Worm (Caenorhabditis elegans) whole organism, L3 larva: ENCODE data around the gene W02B12.13.
A peak's percentile ranks its signal among the peaks of the same experiment; 100 is the strongest.

Source experiments
- R02D3.7 ChIP-seq: fragments of 150-350 bp; optimal IDR thresholded peaks from 2 replicates; lab custom pipeline; 2014; ENCODE audit warnings: missing biosample characterization, missing genetic modification characterization
- aly-2 ChIP-seq: fragments of 150-350 bp; optimal IDR thresholded peaks from 2 replicates; lab custom pipeline; 2014; ENCODE audit warnings: missing biosample characterization, missing genetic modification characterization
- ama-1 ChIP-seq: fragments of 150-350 bp; optimal IDR thresholded peaks from 2 replicates; lab custom pipeline; 2018
- ceh-28 ChIP-seq: fragments of 150-350 bp; optimal IDR thresholded peaks from 2 replicates; lab custom pipeline; 2014; ENCODE audit warnings: missing biosample characterization, missing genetic modification reagents, missing genetic modification characterization
- ceh-82 ChIP-seq: fragments of 150-350 bp; optimal IDR thresholded peaks from 2 replicates; lab custom pipeline; 2014; ENCODE audit warnings: missing biosample characterization, missing genetic modification characterization
- ceh-9 ChIP-seq: sonication (generic microtip); optimal IDR thresholded peaks from 2 replicates; lab custom pipeline; 2018; ENCODE audit warnings: missing biosample characterization, missing genetic modification characterization
- daf-12 ChIP-seq: fragments of 150-350 bp; optimal IDR thresholded peaks from 2 replicates; lab custom pipeline; 2014; ENCODE audit warnings: missing biosample characterization, missing genetic modification reagents, missing genetic modification characterization
- egl-5 ChIP-seq: fragments of 150-350 bp; optimal IDR thresholded peaks from 2 replicates; lab custom pipeline; 2017; ENCODE audit warnings: missing biosample characterization, missing genetic modification reagents, missing genetic modification characterization, inconsistent platforms
- elt-1 ChIP-seq: fragments of 150-350 bp; optimal IDR thresholded peaks from 2 replicates; lab custom pipeline; 2014; ENCODE audit warnings: missing biosample characterization, missing genetic modification characterization
- elt-2 ChIP-seq: sonication (generic microtip); optimal IDR thresholded peaks from 2 replicates; lab custom pipeline; 2016; ENCODE audit warnings: missing genetic modification reagents, mild to moderate bottlenecking, missing genetic modification characterization, missing compliant biosample characterization
- elt-3 ChIP-seq, 3 experiments: fragments of 150-350 bp in 1 of 3; sonication (generic microtip) in 2 of 3; optimal IDR thresholded peaks; 2 replicates in 2 of 3; 4 replicates in 1 of 3; lab custom pipeline; 2014 to 2017; ENCODE audit warnings: missing biosample characterization in 3 of 3, missing genetic modification characterization in 3 of 3
- fkh-10 ChIP-seq: sonication (generic microtip); optimal IDR thresholded peaks from 2 replicates; lab custom pipeline; 2017; ENCODE audit warnings: missing biosample characterization, missing genetic modification reagents, missing genetic modification characterization
- fkh-2 ChIP-seq: fragments of 150-350 bp; optimal IDR thresholded peaks from 2 replicates; lab custom pipeline; 2014; ENCODE audit warnings: missing biosample characterization, missing genetic modification reagents, missing genetic modification characterization
- fos-1 ChIP-seq: fragments of 150-350 bp; optimal IDR thresholded peaks from 2 replicates; lab custom pipeline; 2014; ENCODE audit warnings: missing biosample characterization, missing genetic modification characterization
- hmg-11 ChIP-seq: sonication (generic microtip); optimal IDR thresholded peaks from 2 replicates; lab custom pipeline; 2016; ENCODE audit warnings: missing genetic modification characterization, missing compliant biosample characterization
- jun-1 ChIP-seq: fragments of 150-350 bp; optimal IDR thresholded peaks from 2 replicates; lab custom pipeline; 2014; ENCODE audit warnings: missing biosample characterization, missing genetic modification reagents, missing genetic modification characterization
- lin-15B ChIP-seq: fragments of 150-350 bp; optimal IDR thresholded peaks from 2 replicates; lab custom pipeline; 2014; ENCODE audit warnings: missing biosample characterization, missing genetic modification characterization
- lin-39 ChIP-seq: fragments of 150-350 bp; optimal IDR thresholded peaks from 2 replicates; lab custom pipeline; 2018; ENCODE audit warnings: missing biosample characterization, missing genetic modification reagents, missing genetic modification characterization
- mdl-1 ChIP-seq: fragments of 150-350 bp; optimal IDR thresholded peaks from 2 replicates; lab custom pipeline; 2014; ENCODE audit warnings: missing biosample characterization, missing genetic modification characterization
- mml-1 ChIP-seq: fragments of 150-350 bp; sonication (generic microtip); optimal IDR thresholded peaks from 3 replicates; lab custom pipeline; 2014; ENCODE audit warnings: missing biosample characterization, missing genetic modification characterization
- nfya-1 ChIP-seq: sonication (generic microtip); optimal IDR thresholded peaks from 2 replicates; lab custom pipeline; 2017; ENCODE audit warnings: missing genetic modification characterization, mild to moderate bottlenecking, missing compliant biosample characterization, antibody characterized with exemption, moderate library complexity; ENCODE audit not compliant: insufficient read depth
- nhr-11 ChIP-seq: fragments of 150-350 bp; optimal IDR thresholded peaks from 2 replicates; lab custom pipeline; 2014; ENCODE audit warnings: missing biosample characterization, missing genetic modification characterization
- nhr-12 ChIP-seq: fragments of 150-350 bp; optimal IDR thresholded peaks from 2 replicates; lab custom pipeline; 2014; ENCODE audit warnings: missing biosample characterization, missing genetic modification characterization
- nhr-23 ChIP-seq: fragments of 150-350 bp; optimal IDR thresholded peaks from 2 replicates; lab custom pipeline; 2014; ENCODE audit warnings: missing biosample characterization, missing genetic modification reagents, missing genetic modification characterization
- nhr-237 ChIP-seq: fragments of 150-350 bp; optimal IDR thresholded peaks from 2 replicates; lab custom pipeline; 2014; ENCODE audit warnings: missing biosample characterization, missing genetic modification characterization
- nhr-25 ChIP-seq: sonication (generic microtip); optimal IDR thresholded peaks from 2 replicates; lab custom pipeline; 2017; ENCODE audit warnings: missing biosample characterization, missing genetic modification characterization
- nhr-28 ChIP-seq: fragments of 150-350 bp; optimal IDR thresholded peaks from 2 replicates; lab custom pipeline; 2014; ENCODE audit warnings: missing biosample characterization, missing genetic modification characterization
- nhr-43 ChIP-seq: sonication (generic microtip); optimal IDR thresholded peaks from 2 replicates; lab custom pipeline; 2016; ENCODE audit warnings: mild to moderate bottlenecking, missing genetic modification characterization, missing compliant biosample characterization; ENCODE audit not compliant: poor library complexity, severe bottlenecking
- nhr-67 ChIP-seq: fragments of 150-350 bp; optimal IDR thresholded peaks from 2 replicates; lab custom pipeline; 2014; ENCODE audit warnings: missing biosample characterization, missing genetic modification characterization
- nhr-76 ChIP-seq: fragments of 150-350 bp; sonication (generic microtip); optimal IDR thresholded peaks from 5 replicates; lab custom pipeline; 2014; ENCODE audit warnings: missing biosample characterization, missing genetic modification characterization
- pha-4 ChIP-seq: fragments of 150-350 bp; optimal IDR thresholded peaks from 2 replicates; lab custom pipeline; 2014; ENCODE audit warnings: missing biosample characterization, missing genetic modification reagents, missing genetic modification characterization
- pqm-1 ChIP-seq: fragments of 150-350 bp; optimal IDR thresholded peaks from 2 replicates; lab custom pipeline; 2017; ENCODE audit warnings: missing biosample characterization, missing genetic modification characterization, inconsistent platforms
- sea-2 ChIP-seq: fragments of 150-350 bp; sonication (generic microtip); optimal IDR thresholded peaks from 4 replicates; lab custom pipeline; 2014; ENCODE audit warnings: missing biosample characterization, missing genetic modification reagents, missing genetic modification characterization
- skn-1 ChIP-seq: fragments of 150-350 bp; optimal IDR thresholded peaks from 2 replicates; lab custom pipeline; 2014; ENCODE audit warnings: missing biosample characterization, missing genetic modification characterization
- snpc-4 ChIP-seq: fragments of 150-350 bp; optimal IDR thresholded peaks from 2 replicates; lab custom pipeline; 2014; ENCODE audit warnings: missing biosample characterization, missing genetic modification characterization
- unc-62 ChIP-seq: fragments of 150-350 bp; sonication (generic microtip); optimal IDR thresholded peaks from 4 replicates; lab custom pipeline; 2014; ENCODE audit warnings: missing biosample characterization, missing genetic modification reagents, missing genetic modification characterization
- zag-1 ChIP-seq: fragments of 150-350 bp; optimal IDR thresholded peaks from 2 replicates; lab custom pipeline; 2014; ENCODE audit warnings: missing biosample characterization, missing genetic modification characterization
- ztf-11 ChIP-seq: fragments of 150-350 bp; optimal IDR thresholded peaks from 2 replicates; lab custom pipeline; 2014; ENCODE audit warnings: missing biosample characterization, missing genetic modification characterization

Gene W02B12.13

ce11 chrII:11453639-11454038, 8.6 kb downstream of the W02B12.13 start:
- TF ChIP-seq nhr-76 (tag; lab: Kevin White, UChicago) (no peak), nhr-67 (no peak), daf-12 (no peak), ama-1 (lab: Kevin White, UChicago) (no peak), mdl-1 (no peak), jun-1 (tag; lab: Kevin White, UChicago) (no peak), elt-1 (tag; lab: Kevin White, UChicago) (no peak), nhr-28 (tag; lab: Kevin White, UChicago) (no peak), elt-3 (tag; optimal IDR thresholded peaks at IDR 0.05; lab: Kevin White, UChicago) (no peak), lin-39 (no peak), pqm-1 (tag; lab: Kevin White, UChicago) (no peak)

ce11 chrII:11455140-11455539, 10.1 kb downstream of the W02B12.13 start:
- TF ChIP-seq unc-62 (GFP tag; lab: Kevin White, UChicago) (no peak), ceh-82 (tag; lab: Kevin White, UChicago) (no peak), fos-1 (tag; lab: Kevin White, UChicago) (no peak), zag-1 (tag; lab: Kevin White, UChicago) (no peak), nhr-25 (tag; lab: Kevin White, UChicago) (no peak), nhr-12 (tag; lab: Kevin White, UChicago) (no peak), ztf-11 (tag; lab: Kevin White, UChicago) (no peak), egl-5 (no peak), lin-15B (tag; lab: Kevin White, UChicago) (no peak), ceh-9 (tag; lab: Kevin White, UChicago) (no peak)

- peak; percentile 3 for TF ChIP-seq ama-1 (lab: Kevin White, UChicago)
- TF ChIP-seq skn-1 (tag; lab: Kevin White, UChicago): no peak
Measured at ce11 chrII:11455715-11456114, 10.6 kb downstream of the W02B12.13 start.

- TF ChIP-seq ceh-82 (tag; lab: Kevin White, UChicago) (no peak), pqm-1 (tag; lab: Kevin White, UChicago) (peak; percentile 33), aly-2 (no peak), skn-1 (tag; lab: Kevin White, UChicago) (no peak), mml-1 (tag; lab: Kevin White, UChicago) (no peak), nhr-43 (no peak), ztf-11 (tag; lab: Kevin White, UChicago) (no peak), ceh-9 (tag; lab: Kevin White, UChicago) (no peak), elt-2 (peak; percentile 58), nhr-11 (no peak)
Measured at ce11 chrII:11459883-11460282, 14.8 kb downstream of the W02B12.13 start.

- TF ChIP-seq nhr-237: no peak
- TF ChIP-seq R02D3.7 (tag; lab: Kevin White, UChicago): peak; percentile 81
- TF ChIP-seq lin-15B (tag; lab: Kevin White, UChicago): peak; percentile 28
- no peak for TF ChIP-seq pha-4 (tag; lab: Kevin White, UChicago)
Measured at ce11 chrII:11463899-11464298, 18.8 kb downstream of the W02B12.13 start.

ce11 chrII:11464427-11464944, 19.4 kb downstream of the W02B12.13 start, which contains the start of the genes aars-1 and rga-1:
Gene aars-1, minus strand, starts transcription at chrII:11464497.
Gene rga-1, plus strand, starts transcription at chrII:11464894.
- TF ChIP-seq R02D3.7 (tag; lab: Kevin White, UChicago): peak; percentile 35
- TF ChIP-seq lin-15B (tag; lab: Kevin White, UChicago): peak; percentile 28
- no peak for TF ChIP-seq elt-3 (tag; optimal IDR thresholded peaks at IDR 0.05; lab: Kevin White, UChicago)
- peak; percentile 73 for TF ChIP-seq nhr-43
- TF ChIP-seq sea-2 (GFP tag; lab: Kevin White, UChicago): no peak
- TF ChIP-seq elt-1 (tag; lab: Kevin White, UChicago): peak; percentile 34
- no peak for TF ChIP-seq fos-1 (tag; lab: Kevin White, UChicago)
- peak; percentile 83 for TF ChIP-seq nhr-25 (tag; lab: Kevin White, UChicago)
- peak; percentile 70 for TF ChIP-seq ceh-28
- TF ChIP-seq nhr-23 (tag; lab: Kevin White, UChicago): peak; percentile 71
- no peak for TF ChIP-seq fkh-10 (GFP tag; lab: Kevin White, UChicago)
- peak; percentile 82 for TF ChIP-seq pqm-1 (tag; lab: Kevin White, UChicago)
- TF ChIP-seq nfya-1 (tag; lab: Kevin White, UChicago): peak; percentile 61
- peak; percentile 47 for TF ChIP-seq jun-1 (tag; lab: Kevin White, UChicago)
- no peak for TF ChIP-seq ama-1 (lab: Kevin White, UChicago)
- peak; percentile 76 for TF ChIP-seq elt-2
- peak; percentile 55 for TF ChIP-seq egl-5
- TF ChIP-seq pha-4 (tag; lab: Kevin White, UChicago): peak; percentile 70
- peak; percentile 60 for TF ChIP-seq hmg-11
- peak; percentile 53 for TF ChIP-seq fkh-2
- peak; percentile 29 for TF ChIP-seq snpc-4 (tag; lab: Kevin White, UChicago)
